Fruit fly (Drosophila melanogaster) whole organism, embryonic: ENCODE data around the gene Spn75F.

Source experiments
- Antp ChIP-seq: fragments of 200-800 bp; sonication (Bioruptor generic); optimal IDR thresholded peaks from 3 replicates; lab custom pipeline; 2016; ENCODE audit warnings: missing biosample characterization, missing genetic modification characterization
- Bteb2 ChIP-seq: fragments of 200-800 bp; sonication (Bioruptor generic); optimal IDR thresholded peaks from 2 replicates; lab custom pipeline; 2016; ENCODE audit warnings: missing biosample characterization, missing genetic modification characterization
- CG10209 ChIP-seq: fragments of 200-800 bp; sonication (Bioruptor generic); optimal IDR thresholded peaks from 3 replicates; lab custom pipeline; 2017; ENCODE audit warnings: missing biosample characterization, mild to moderate bottlenecking, missing genetic modification characterization, missing genetic modification reagents
- CG10267 ChIP-seq: fragments of 200-800 bp; sonication (Bioruptor generic); optimal IDR thresholded peaks from 2 replicates; lab custom pipeline; 2018; ENCODE audit warnings: missing biosample characterization, mild to moderate bottlenecking, missing genetic modification characterization, moderate library complexity
- CG10959 ChIP-seq: fragments of 200-800 bp; sonication (Bioruptor generic); IDR thresholded peaks from 2 replicates; pipeline ENCODE4 v1.3.6; 2022; ENCODE audit warnings: missing biosample characterization, missing genetic modification characterization
- CG11093 ChIP-seq: fragments of 200-800 bp; sonication (Bioruptor generic); IDR thresholded peaks from 3 replicates; pipeline ENCODE4 v1.3.6; 2022; ENCODE audit warnings: missing biosample characterization, missing genetic modification characterization
- CG12219 ChIP-seq: fragments of 200-800 bp; sonication (Bioruptor generic); optimal IDR thresholded peaks from 3 replicates; lab custom pipeline; 2018; ENCODE audit warnings: missing biosample characterization, mild to moderate bottlenecking, missing genetic modification characterization
- CG12659 ChIP-seq: fragments of 200-800 bp; sonication (Bioruptor generic); optimal IDR thresholded peaks from 3 replicates; lab custom pipeline; 2017; ENCODE audit warnings: mild to moderate bottlenecking, missing biosample characterization, missing genetic modification reagents, missing genetic modification characterization
- CG12942 ChIP-seq: fragments of 200-800 bp; sonication (Bioruptor generic); optimal IDR thresholded peaks from 3 replicates; lab custom pipeline; 2016; ENCODE audit warnings: missing biosample characterization, missing genetic modification characterization
- CG13424 ChIP-seq: fragments of 200-800 bp; sonication (Bioruptor generic); optimal IDR thresholded peaks from 2 replicates; lab custom pipeline; 2019; ENCODE audit warnings: missing biosample characterization, mild to moderate bottlenecking, missing genetic modification characterization, moderate library complexity
- CG15269 ChIP-seq: fragments of 200-800 bp; sonication (Bioruptor generic); optimal IDR thresholded peaks from 2 replicates; lab custom pipeline; 2018; ENCODE audit warnings: missing biosample characterization, mild to moderate bottlenecking, missing genetic modification characterization, moderate library complexity
- CG16813 ChIP-seq: fragments of 200-800 bp; sonication (Bioruptor generic); IDR thresholded peaks from 3 replicates; pipeline ENCODE4 v1.3.6; 2022; ENCODE audit warnings: missing biosample characterization, missing genetic modification characterization; ENCODE audit not compliant: partially characterized antibody
- CG16815 ChIP-seq: fragments of 200-800 bp; sonication (Bioruptor generic); optimal IDR thresholded peaks from 3 replicates; lab custom pipeline; 2017; ENCODE audit warnings: missing biosample characterization, mild to moderate bottlenecking, missing genetic modification characterization
- CG2199 ChIP-seq: fragments of 200-800 bp; sonication (Bioruptor generic); IDR thresholded peaks from 3 replicates; pipeline ENCODE4 v1.3.6; 2022; ENCODE audit warnings: missing biosample characterization, missing genetic modification characterization
- CG2678 ChIP-seq: fragments of 200-800 bp; sonication (Bioruptor generic); optimal IDR thresholded peaks from 3 replicates; lab custom pipeline; 2019; ENCODE audit warnings: missing biosample characterization, mild to moderate bottlenecking, missing genetic modification characterization, moderate library complexity
- CG31441 ChIP-seq: fragments of 200-800 bp; sonication (Bioruptor generic); IDR thresholded peaks from 2 replicates; pipeline ENCODE4 v1.3.6; 2022; ENCODE audit warnings: missing biosample characterization, missing genetic modification characterization
- CG3281 ChIP-seq: fragments of 200-800 bp; sonication (Bioruptor generic); optimal IDR thresholded peaks from 3 replicates; lab custom pipeline; 2017; ENCODE audit warnings: missing biosample characterization, mild to moderate bottlenecking, missing genetic modification characterization
- CG8388 ChIP-seq: fragments of 200-800 bp; sonication (Bioruptor generic); optimal IDR thresholded peaks from 2 replicates; lab custom pipeline; 2019; ENCODE audit warnings: missing biosample characterization, mild to moderate bottlenecking, missing genetic modification characterization, moderate library complexity
- CG9609 ChIP-seq: fragments of 200-800 bp; sonication (Bioruptor generic); optimal IDR thresholded peaks from 3 replicates; lab custom pipeline; 2016; ENCODE audit warnings: missing biosample characterization, missing genetic modification characterization
- CG9727 ChIP-seq: fragments of 200-800 bp; sonication (Bioruptor generic); optimal IDR thresholded peaks from 3 replicates; lab custom pipeline; 2017; ENCODE audit warnings: missing biosample characterization, mild to moderate bottlenecking, missing genetic modification characterization
- CG9932 ChIP-seq: fragments of 200-800 bp; sonication (Bioruptor generic); IDR thresholded peaks from 2 replicates; pipeline ENCODE4 v1.3.6; 2022; ENCODE audit warnings: missing biosample characterization, missing genetic modification characterization
- CHES-1-like ChIP-seq: fragments of 200-800 bp; sonication (Bioruptor generic); optimal IDR thresholded peaks from 2 replicates; lab custom pipeline; 2016; ENCODE audit warnings: missing biosample characterization, missing genetic modification characterization
- CoRest ChIP-seq: fragments of 200-800 bp; sonication (Bioruptor generic); optimal IDR thresholded peaks from 3 replicates; lab custom pipeline; 2018; ENCODE audit warnings: missing biosample characterization, mild to moderate bottlenecking, missing genetic modification characterization, moderate library complexity
- ERR ChIP-seq: fragments of 200-800 bp; sonication (Bioruptor generic); optimal IDR thresholded peaks from 2 replicates; lab custom pipeline; 2016; ENCODE audit warnings: missing biosample characterization, missing genetic modification characterization
- Gsc ChIP-seq: fragments of 200-800 bp; sonication (Bioruptor generic); IDR thresholded peaks from 2 replicates; pipeline ENCODE4 v1.3.6; 2022; ENCODE audit warnings: missing biosample characterization, missing genetic modification characterization
- HLH54F ChIP-seq: fragments of 200-800 bp; sonication (Bioruptor generic); optimal IDR thresholded peaks from 3 replicates; lab custom pipeline; 2016; ENCODE audit warnings: missing biosample characterization, missing genetic modification characterization
- Med ChIP-seq: fragments of 200-800 bp; sonication (Bioruptor generic); peaks from one replicate; lab custom pipeline; 2016; ENCODE audit warnings: missing biosample characterization, missing genetic modification characterization, mild to moderate bottlenecking, inconsistent platforms, moderate library complexity
- Opbp ChIP-seq: fragments of 200-800 bp; sonication (Bioruptor generic); IDR thresholded peaks from 3 replicates; pipeline ENCODE4 v1.3.6; 2022; ENCODE audit warnings: missing biosample characterization, missing genetic modification characterization; ENCODE audit not compliant: partially characterized antibody
- Pdp1 ChIP-seq, 2 experiments: fragments of 200-800 bp; sonication (Bioruptor generic); optimal IDR thresholded peaks; 3 replicates each; lab custom pipeline; 2016; ENCODE audit warnings: missing biosample characterization in 2 of 2, missing genetic modification characterization in 2 of 2, mild to moderate bottlenecking in 1 of 2, moderate library complexity in 1 of 2
- Rfx ChIP-seq: fragments of 200-800 bp; sonication (Bioruptor generic); IDR thresholded peaks from 2 replicates; pipeline ENCODE4 v1.3.6; 2022; ENCODE audit warnings: missing biosample characterization, missing genetic modification characterization
- Sox102F ChIP-seq: fragments of 200-800 bp; sonication (Bioruptor generic); optimal IDR thresholded peaks from 2 replicates; lab custom pipeline; 2018; ENCODE audit warnings: missing biosample characterization, mild to moderate bottlenecking, missing genetic modification characterization, moderate library complexity
- Xrp1 ChIP-seq: fragments of 200-800 bp; sonication (Bioruptor generic); IDR thresholded peaks from 2 replicates; pipeline ENCODE4 v1.3.6; 2022; ENCODE audit warnings: missing biosample characterization, missing genetic modification characterization
- ac ChIP-seq: fragments of 200-800 bp; sonication (Bioruptor generic); optimal IDR thresholded peaks from 3 replicates; lab custom pipeline; 2017; ENCODE audit warnings: missing biosample characterization, mild to moderate bottlenecking, missing genetic modification characterization
- cad ChIP-seq: fragments of >200 bp; optimal IDR thresholded peaks from 2 replicates; lab custom pipeline; 2017; ENCODE audit warnings: missing biosample characterization, missing genetic modification characterization
- chif ChIP-seq, 2 experiments: fragments of 200-800 bp; sonication (Bioruptor generic); optimal IDR thresholded peaks; 3 replicates each; lab custom pipeline; 2016; ENCODE audit warnings: missing biosample characterization in 2 of 2, missing genetic modification characterization in 2 of 2
- crol ChIP-seq: fragments of 200-800 bp; sonication (Bioruptor generic); IDR thresholded peaks from 2 replicates; pipeline ENCODE4 v1.3.6; 2022; ENCODE audit warnings: missing biosample characterization, missing genetic modification characterization
- disco-r ChIP-seq: fragments of 200-800 bp; sonication (Bioruptor generic); optimal IDR thresholded peaks from 2 replicates; lab custom pipeline; 2016; ENCODE audit warnings: missing biosample characterization, missing genetic modification characterization
- dmrt99B ChIP-seq: fragments of 200-800 bp; sonication (Bioruptor generic); optimal IDR thresholded peaks from 2 replicates; lab custom pipeline; 2018; ENCODE audit warnings: missing biosample characterization, mild to moderate bottlenecking, missing genetic modification characterization, moderate library complexity
- dpn ChIP-seq, 2 experiments: fragments of 200-800 bp; sonication (Bioruptor generic); optimal IDR thresholded peaks; 3 replicates each; lab custom pipeline; 2016; ENCODE audit warnings: missing biosample characterization in 2 of 2, missing genetic modification characterization in 2 of 2
- emc ChIP-seq: fragments of 200-800 bp; sonication (Bioruptor generic); optimal IDR thresholded peaks from 2 replicates; lab custom pipeline; 2016; ENCODE audit warnings: missing biosample characterization, missing genetic modification characterization
- esg ChIP-seq: fragments of 200-800 bp; sonication (Bioruptor generic); conservative IDR thresholded peaks from 2 replicates; pipeline ENCODE4 v1.3.6; 2022; ENCODE audit warnings: missing biosample characterization, missing genetic modification characterization
- ftz-f1 ChIP-seq: fragments of 200-800 bp; sonication (Bioruptor generic); optimal IDR thresholded peaks from 2 replicates; lab custom pipeline; 2016; ENCODE audit warnings: missing biosample characterization, missing genetic modification characterization
- fu2 ChIP-seq: fragments of 200-800 bp; sonication (Bioruptor generic); optimal IDR thresholded peaks from 2 replicates; lab custom pipeline; 2016; ENCODE audit warnings: missing biosample characterization, missing genetic modification characterization
- lab ChIP-seq: fragments of 200-800 bp; sonication (Bioruptor generic); optimal IDR thresholded peaks from 3 replicates; lab custom pipeline; 2017; ENCODE audit warnings: missing biosample characterization, missing genetic modification characterization, mild to moderate bottlenecking, moderate library complexity, missing genetic modification reagents
- mam ChIP-seq: fragments of 200-800 bp; sonication (Bioruptor generic); optimal IDR thresholded peaks from 3 replicates; lab custom pipeline; 2016; ENCODE audit warnings: missing biosample characterization, missing genetic modification characterization
- scrt ChIP-seq: fragments of 200-800 bp; sonication (Bioruptor generic); optimal IDR thresholded peaks from 2 replicates; lab custom pipeline; 2018; ENCODE audit warnings: missing biosample characterization, mild to moderate bottlenecking, missing genetic modification characterization, moderate library complexity
- sr ChIP-seq: fragments of 200-800 bp; sonication (Bioruptor generic); IDR thresholded peaks from 3 replicates; pipeline ENCODE4 v1.3.6; 2022; ENCODE audit warnings: missing biosample characterization, missing genetic modification characterization
- vvl ChIP-seq: fragments of 200-800 bp; sonication (Bioruptor generic); IDR thresholded peaks from 2 replicates; pipeline ENCODE4 v1.3.6; 2022; ENCODE audit warnings: missing biosample characterization, missing genetic modification characterization

The Spn75F gene

DNA sequence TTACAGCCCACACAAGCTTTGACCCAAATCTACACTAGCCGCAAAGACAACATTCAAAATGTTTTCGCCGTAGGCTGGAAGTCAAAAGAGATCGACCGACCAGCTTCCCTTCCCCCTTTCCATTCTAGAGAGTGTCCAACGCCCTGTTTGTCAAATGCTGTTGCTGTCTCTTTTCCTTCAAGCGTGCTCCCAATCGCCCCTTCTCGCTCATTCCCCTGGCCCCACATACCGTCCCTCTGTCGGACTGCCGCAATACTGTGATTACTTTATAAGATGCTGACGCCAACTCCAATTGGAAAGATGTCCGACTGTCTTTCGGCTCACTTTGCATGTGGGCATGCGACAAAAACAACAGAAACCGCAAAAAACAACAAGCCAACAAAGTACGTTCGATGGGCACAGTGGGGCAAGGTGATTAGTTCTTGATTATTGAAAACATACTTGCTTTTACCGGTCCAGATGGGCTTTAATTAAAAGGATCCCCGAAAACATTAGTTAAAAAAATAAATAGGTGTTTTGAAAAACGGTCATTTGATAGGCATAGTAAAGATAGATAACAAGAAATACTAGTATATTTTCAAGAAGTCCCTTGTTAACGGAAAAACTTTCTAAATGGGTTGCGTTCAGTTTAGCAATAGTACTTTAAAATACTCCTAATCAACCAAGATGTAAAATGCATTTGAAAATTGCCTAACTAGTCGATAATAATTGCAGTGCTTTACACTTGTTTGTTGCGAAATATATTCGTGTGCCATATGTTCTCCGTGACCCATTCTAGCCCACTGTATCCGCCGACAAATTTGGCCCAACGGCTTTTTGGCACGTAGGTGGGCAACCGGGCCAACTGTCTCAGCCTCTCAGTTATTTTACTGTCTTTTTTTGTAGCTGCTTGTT is 49.4 kb downstream of the Spn75F start (continued):
- TF ChIP-seq CG16815 (peak; percentile 21), CG3281 (GFP tag; lab: Kevin White, UChicago) (peak; percentile 58), Med (GFP tag; lab: Kevin White, UChicago) (peak; percentile 76), sr (GFP tag; lab: Robert Waterston, UW) (peak; percentile 52), CG16813 (GFP tag; lab: Robert Waterston, UW) (no peak), vvl (GFP tag; lab: Robert Waterston, UW) (0 out of 2 replicates have a peak, but pooled peaks have one; percentile 11), CG10267 (tag; lab: Kevin White, UChicago) (peak; percentile 14), disco-r (GFP tag; lab: Kevin White, UChicago) (peak; percentile 34), CG13424 (tag; lab: Kevin White, UChicago) (peak; percentile 26), CoRest (tag; lab: Kevin White, UChicago) (peak; percentile 54), CG2199 (GFP tag; lab: Robert Waterston, UW) (peak; percentile 24; the same call in 1 of the 3 replicates), CHES-1-like (GFP tag; lab: Kevin White, UChicago) (peak; percentile 46), CG11093 (GFP tag; lab: Robert Waterston, UW) (no peak), CG2678 (peak; percentile 64), Antp (GFP tag; lab: Kevin White, UChicago) (no peak), CG12659 (GFP tag; lab: Kevin White, UChicago) (peak; percentile 44), CG9932 (GFP tag; lab: Robert Waterston, UW) (peak; percentile 27; the same call in 1 of the 2 replicates), CG15269 (tag; lab: Kevin White, UChicago) (peak; percentile 38), ERR (no peak), ftz-f1 (GFP tag; lab: Kevin White, UChicago) (no peak), Bteb2 (GFP tag; lab: Kevin White, UChicago) (no peak), Sox102F (peak; percentile 36), cad (GFP tag; lab: Kevin White, UChicago) (no peak), Rfx (GFP tag; lab: Robert Waterston, UW) (peak; percentile 47), Pdp1 (GFP tag; optimal IDR thresholded peaks at IDR 0.05; lab: Kevin White, UChicago) (peak; percentile 13 to 30), ac (GFP tag; lab: Kevin White, UChicago) (no peak), emc (no peak), HLH54F (GFP tag; lab: Kevin White, UChicago) (peak; percentile 14), scrt (peak; percentile 12), CG8388 (GFP tag; lab: Kevin White, UChicago) (no peak), CG9727 (GFP tag; lab: Kevin White, UChicago) (peak; percentile 37), Opbp (no peak), dmrt99B (peak; percentile 59), crol (GFP tag; lab: Robert Waterston, UW) (peak; percentile 95), fu2 (GFP tag; lab: Kevin White, UChicago) (peak; percentile 7), CG12942 (no peak), lab (GFP tag; lab: Kevin White, UChicago) (peak; percentile 16), CG12219 (GFP tag; lab: Kevin White, UChicago) (peak; percentile 18), Gsc (GFP tag; lab: Robert Waterston, UW) (no peak), CG10209 (GFP tag; lab: Kevin White, UChicago) (peak; percentile 15), dpn (GFP tag; optimal IDR thresholded peaks at IDR 0.05; lab: Kevin White, UChicago) (peak in 1 of 2 experiments; percentile 23), CG10959 (GFP tag; lab: Robert Waterston, UW) (no peak), esg (GFP tag; lab: Robert Waterston, UW) (0 out of 2 replicates have a peak, but pooled peaks have one; percentile 9), chif (GFP tag; optimal IDR thresholded peaks at IDR 0.05; lab: Kevin White, UChicago) (peak; percentile 6 to 42), CG9609 (GFP tag; lab: Kevin White, UChicago) (peak; percentile 28), CG31441 (GFP tag; lab: Robert Waterston, UW) (0 out of 2 replicates have a peak, but pooled peaks have one; percentile 35), mam (GFP tag; lab: Kevin White, UChicago) (peak; percentile 18), Xrp1 (GFP tag; lab: Robert Waterston, UW) (0 out of 2 replicates have a peak, but pooled peaks have one; percentile 18)
